Worm (Caenorhabditis elegans): ENCODE data around the gene hsb-1.

Gene hsb-1

ce11 chrIV:12583181-12583580 lies 16.2 kb upstream of the hsb-1 start:
- TF ChIP-seq fkh-2 (tag; optimal IDR thresholded peaks at IDR 0.05), result no peak
- no peak for TF ChIP-seq jun-1 (tag; optimal IDR thresholded peaks at IDR 0.05)
- no peak for TF ChIP-seq mml-1 (tag; optimal IDR thresholded peaks at IDR 0.05)
- TF ChIP-seq lin-39 (tag; optimal IDR thresholded peaks at IDR 0.05), result peak; percentile 52
- TF ChIP-seq fkh-10 (GFP tag; optimal IDR thresholded peaks at IDR 0.05), result peak; percentile 23
- TF ChIP-seq nfya-1 (tag; optimal IDR thresholded peaks at IDR 0.05; ENCODE audit: insufficient read depth), result no peak

ce11 chrIV:12581046-12581445 lies 14.0 kb upstream of the hsb-1 start, which contains the start of gene K08E7.6:
Gene K08E7.6, minus strand, starts transcription at chrIV:12581146.
- no peak for TF ChIP-seq nhr-12 (tag; optimal IDR thresholded peaks at IDR 0.05)
- no peak for TF ChIP-seq ama-1 (optimal IDR thresholded peaks at IDR 0.05)
- no peak for TF ChIP-seq R02D3.7 (tag; optimal IDR thresholded peaks at IDR 0.05)
- TF ChIP-seq snpc-4 (tag; optimal IDR thresholded peaks at IDR 0.05), result no peak
- TF ChIP-seq nhr-23 (tag; optimal IDR thresholded peaks at IDR 0.05), result no peak
- no peak for TF ChIP-seq ztf-4 (tag; optimal IDR thresholded peaks at IDR 0.05)
- TF ChIP-seq jun-1 (tag; optimal IDR thresholded peaks at IDR 0.05), result no peak
- no peak for TF ChIP-seq ceh-82 (tag; optimal IDR thresholded peaks at IDR 0.05)

- no peak for TF ChIP-seq R02D3.7 (tag; optimal IDR thresholded peaks at IDR 0.05)
- TF ChIP-seq jun-1 (tag; optimal IDR thresholded peaks at IDR 0.05), result no peak
- no peak for TF ChIP-seq nhr-67 (tag; optimal IDR thresholded peaks at IDR 0.05)
- TF ChIP-seq egl-5 (tag; optimal IDR thresholded peaks at IDR 0.05), result no peak
- TF ChIP-seq hmg-11 (tag; optimal IDR thresholded peaks at IDR 0.05), result no peak
- no peak for TF ChIP-seq ceh-82 (tag; optimal IDR thresholded peaks at IDR 0.05)
- no peak for TF ChIP-seq sea-2 (GFP tag; optimal IDR thresholded peaks at IDR 0.05)
- TF ChIP-seq elt-1 (tag; optimal IDR thresholded peaks at IDR 0.05), result no peak
- no peak for TF ChIP-seq ceh-9 (tag; optimal IDR thresholded peaks at IDR 0.05)
- TF ChIP-seq pqm-1 (tag; optimal IDR thresholded peaks at IDR 0.05), result no peak
- TF ChIP-seq elt-2 (tag; optimal IDR thresholded peaks at IDR 0.05), result no peak
These were observed 7.2 kb upstream of the hsb-1 start for ce11 chrIV:12574265-12574664.

ce11 chrIV:12573068-12573467 lies 6.0 kb upstream of the hsb-1 start, which contains the start of gene K08E7.5:
Gene K08E7.5, plus strand, starts transcription at chrIV:12573368.
- TF ChIP-seq egl-5 (tag; optimal IDR thresholded peaks at IDR 0.05) (no peak), mdl-1 (tag; optimal IDR thresholded peaks at IDR 0.05) (no peak), skn-1 (tag; optimal IDR thresholded peaks at IDR 0.05) (no peak), mml-1 (tag; optimal IDR thresholded peaks at IDR 0.05) (no peak), daf-12 (tag; optimal IDR thresholded peaks at IDR 0.05) (no peak), pha-4 (tag; optimal IDR thresholded peaks at IDR 0.05) (no peak), lsy-12 (tag; optimal IDR thresholded peaks at IDR 0.05) (no peak), elt-3 (tag; optimal IDR thresholded peaks at IDR 0.05) (no peak), nhr-77 (tag; optimal IDR thresholded peaks at IDR 0.05) (no peak), nfya-1 (tag; optimal IDR thresholded peaks at IDR 0.05; ENCODE audit: insufficient read depth) (no peak), ceh-9 (tag; optimal IDR thresholded peaks at IDR 0.05) (no peak), nhr-237 (tag; optimal IDR thresholded peaks at IDR 0.05) (no peak)

- TF ChIP-seq egl-27 (tag; optimal IDR thresholded peaks at IDR 0.05) (no peak), fos-1 (tag; optimal IDR thresholded peaks at IDR 0.05) (no peak), pqm-1 (tag; optimal IDR thresholded peaks at IDR 0.05) (no peak), lsy-12 (tag; optimal IDR thresholded peaks at IDR 0.05) (no peak), pha-4 (tag; optimal IDR thresholded peaks at IDR 0.05) (no peak), mml-1 (tag; optimal IDR thresholded peaks at IDR 0.05) (no peak), fkh-2 (tag; optimal IDR thresholded peaks at IDR 0.05) (no peak), sea-2 (GFP tag; optimal IDR thresholded peaks at IDR 0.05) (no peak), eor-1 (tag; optimal IDR thresholded peaks at IDR 0.05) (no peak), nfya-1 (tag; optimal IDR thresholded peaks at IDR 0.05; ENCODE audit: insufficient read depth) (no peak), ztf-4 (tag; optimal IDR thresholded peaks at IDR 0.05) (no peak), ztf-11 (tag; optimal IDR thresholded peaks at IDR 0.05) (no peak), nhr-23 (tag; optimal IDR thresholded peaks at IDR 0.05) (no peak), fkh-10 (GFP tag; optimal IDR thresholded peaks at IDR 0.05) (no peak), ceh-28 (tag; optimal IDR thresholded peaks at IDR 0.05) (no peak), elt-1 (tag; optimal IDR thresholded peaks at IDR 0.05) (no peak), hmg-11 (tag; optimal IDR thresholded peaks at IDR 0.05) (no peak), tbx-2 (tag; optimal IDR thresholded peaks at IDR 0.05) (no peak), nhr-11 (tag; optimal IDR thresholded peaks at IDR 0.05) (no peak), nhr-28 (tag; optimal IDR thresholded peaks at IDR 0.05) (no peak)
These were observed 4.0 kb upstream of the hsb-1 start, which contains the start of gene K08E7.4 for ce11 chrIV:12571047-12571446. Gene K08E7.4, minus strand, starts transcription at chrIV:12571147.

Data from whole organism, L3 larva.